Worm (Caenorhabditis elegans) whole organism, midembryonic: ENCODE results near the gene ZK353.4.

Experiments used
- T22C8.4 ChIP-seq: fragments of 200-800 bp; sonication (Bioruptor generic); IDR thresholded peaks from 2 replicates; pipeline ENCODE4 v1.3.6; 2022; ENCODE audit warnings: missing genetic modification characterization, missing compliant biosample characterization
- flt-1 ChIP-seq: fragments of 200-800 bp; sonication (Bioruptor generic); IDR thresholded peaks from 2 replicates; pipeline ENCODE4 v1.3.6; 2022; ENCODE audit warnings: missing genetic modification characterization, missing compliant biosample characterization
- klf-2 ChIP-seq: fragments of 200-800 bp; sonication (Bioruptor generic); conservative IDR thresholded peaks from 2 replicates; pipeline ENCODE4 v1.3.6; 2022; ENCODE audit warnings: missing genetic modification reagents, missing genetic modification characterization, missing compliant biosample characterization
- ref-1 ChIP-seq: fragments of 200-800 bp; sonication (Bioruptor generic); conservative IDR thresholded peaks from 2 replicates; pipeline ENCODE4 v1.3.6; 2022; ENCODE audit warnings: missing genetic modification reagents, missing genetic modification characterization, missing compliant biosample characterization
- tab-1 ChIP-seq: fragments of 200-800 bp; sonication (Bioruptor generic); IDR thresholded peaks from 2 replicates; pipeline ENCODE4 v1.3.6; 2022; ENCODE audit warnings: missing genetic modification characterization, missing compliant biosample characterization
- ztf-23 ChIP-seq: fragments of 200-800 bp; sonication (Bioruptor generic); IDR thresholded peaks from 2 replicates; pipeline ENCODE4 v1.3.6; 2022; ENCODE audit warnings: missing genetic modification reagents, missing genetic modification characterization, missing compliant biosample characterization
- ztf-29 ChIP-seq: fragments of 200-800 bp; sonication (Bioruptor generic); IDR thresholded peaks from 2 replicates; pipeline ENCODE4 v1.3.6; 2022; ENCODE audit warnings: missing genetic modification reagents, missing genetic modification characterization, missing compliant biosample characterization

ce11 chrIII:8398411-8398810 lies 9.0 kb upstream of the ZK353.4 start, which contains the start of gene ZK353.2:
- TF ChIP-seq ref-1 (GFP tag; lab: Robert Waterston, UW) (no peak), klf-2 (GFP tag; lab: Robert Waterston, UW) (no peak), tab-1 (GFP tag; lab: Robert Waterston, UW) (no peak), ztf-29 (GFP tag; lab: Robert Waterston, UW) (no peak), ztf-23 (GFP tag; lab: Robert Waterston, UW) (no peak), flt-1 (GFP tag; lab: Robert Waterston, UW) (no peak), T22C8.4 (GFP tag; lab: Robert Waterston, UW) (no peak)
